Fruit fly (Drosophila melanogaster) whole organism, embryonic: ENCODE data around the gene CG9328.

Experiments used
- CG10274 ChIP-seq: fragments of 200-800 bp; sonication (Bioruptor generic); optimal IDR thresholded peaks from 3 replicates; lab custom pipeline; 2017; ENCODE audit warnings: missing biosample characterization, mild to moderate bottlenecking, missing genetic modification characterization
- CG10366 ChIP-seq: fragments of 200-800 bp; sonication (Bioruptor generic); IDR thresholded peaks from 2 replicates; pipeline ENCODE4 v1.3.6; 2022; ENCODE audit warnings: missing biosample characterization, missing genetic modification characterization
- CG10431 ChIP-seq: fragments of 200-800 bp; sonication (Bioruptor generic); optimal IDR thresholded peaks from 3 replicates; lab custom pipeline; 2018; ENCODE audit warnings: missing biosample characterization, mild to moderate bottlenecking, missing genetic modification characterization
- CG10565 ChIP-seq: fragments of 200-800 bp; sonication (Bioruptor generic); optimal IDR thresholded peaks from 3 replicates; lab custom pipeline; 2016; ENCODE audit warnings: missing biosample characterization, mild to moderate bottlenecking, missing genetic modification characterization
- CG11085 ChIP-seq: fragments of 200-800 bp; sonication (Bioruptor generic); IDR thresholded peaks from 2 replicates; pipeline ENCODE4 v1.3.6; 2022; ENCODE audit warnings: missing biosample characterization, missing genetic modification characterization
- CG12744 ChIP-seq: fragments of 200-800 bp; sonication (Bioruptor generic); optimal IDR thresholded peaks from 2 replicates; lab custom pipeline; 2016; ENCODE audit warnings: missing biosample characterization, missing genetic modification characterization
- CG13296 ChIP-seq: fragments of 200-800 bp; sonication (Bioruptor generic); optimal IDR thresholded peaks from 3 replicates; lab custom pipeline; 2018; ENCODE audit warnings: missing biosample characterization, mild to moderate bottlenecking, missing genetic modification characterization
- CG13624 ChIP-seq: fragments of 200-800 bp; sonication (Bioruptor generic); optimal IDR thresholded peaks from 2 replicates; lab custom pipeline; 2016; ENCODE audit warnings: missing biosample characterization, missing genetic modification characterization
- CG15073 ChIP-seq: fragments of 200-800 bp; sonication (Bioruptor generic); optimal IDR thresholded peaks from 2 replicates; lab custom pipeline; 2016; ENCODE audit warnings: missing biosample characterization, missing genetic modification characterization
- CG17359 ChIP-seq: fragments of 200-800 bp; sonication (Bioruptor generic); optimal IDR thresholded peaks from 3 replicates; lab custom pipeline; 2018; ENCODE audit warnings: missing biosample characterization, mild to moderate bottlenecking, missing genetic modification characterization, moderate library complexity
- CG17612 ChIP-seq: fragments of 200-800 bp; sonication (Bioruptor generic); IDR thresholded peaks from 2 replicates; pipeline ENCODE4 v1.3.6; 2022; ENCODE audit warnings: missing biosample characterization, missing genetic modification characterization
- CG18011 ChIP-seq: fragments of 200-800 bp; sonication (Bioruptor generic); optimal IDR thresholded peaks from 2 replicates; lab custom pipeline; 2017; ENCODE audit warnings: missing biosample characterization, missing genetic modification characterization, mild to moderate bottlenecking, moderate library complexity, missing genotype
- CG18476 ChIP-seq: fragments of 200-800 bp; sonication (Bioruptor generic); optimal IDR thresholded peaks from 2 replicates; lab custom pipeline; 2016; ENCODE audit warnings: missing biosample characterization, mild to moderate bottlenecking, missing genetic modification characterization
- CG30431 ChIP-seq: fragments of 200-800 bp; sonication (Bioruptor generic); optimal IDR thresholded peaks from 2 replicates; lab custom pipeline; 2017; ENCODE audit warnings: missing biosample characterization, missing genetic modification characterization
- CG32532 ChIP-seq: fragments of 200-800 bp; sonication (Bioruptor generic); IDR thresholded peaks from 2 replicates; pipeline ENCODE4 v1.3.6; 2022; ENCODE audit warnings: missing biosample characterization, missing genetic modification characterization
- CG34422 ChIP-seq: fragments of 200-800 bp; sonication (Bioruptor generic); IDR thresholded peaks from 3 replicates; pipeline ENCODE4 v1.3.6; 2022; ENCODE audit warnings: missing biosample characterization, missing genetic modification characterization
- CG4707 ChIP-seq: fragments of 200-800 bp; sonication (Bioruptor generic); optimal IDR thresholded peaks from 2 replicates; lab custom pipeline; 2018; ENCODE audit warnings: missing biosample characterization, mild to moderate bottlenecking, missing genetic modification characterization, moderate library complexity
- CG6683 ChIP-seq: fragments of 200-800 bp; sonication (Bioruptor generic); optimal IDR thresholded peaks from 2 replicates; lab custom pipeline; 2017; ENCODE audit warnings: missing biosample characterization, mild to moderate bottlenecking, missing genetic modification characterization, missing genetic modification reagents
- CG9727 ChIP-seq: fragments of 200-800 bp; sonication (Bioruptor generic); optimal IDR thresholded peaks from 3 replicates; lab custom pipeline; 2017; ENCODE audit warnings: missing biosample characterization, mild to moderate bottlenecking, missing genetic modification characterization
- CoRest ChIP-seq: fragments of 200-800 bp; sonication (Bioruptor generic); optimal IDR thresholded peaks from 3 replicates; lab custom pipeline; 2018; ENCODE audit warnings: missing biosample characterization, mild to moderate bottlenecking, missing genetic modification characterization, moderate library complexity
- HmgZ ChIP-seq: fragments of 200-800 bp; sonication (Bioruptor generic); optimal IDR thresholded peaks from 2 replicates; lab custom pipeline; 2018; ENCODE audit warnings: missing biosample characterization, mild to moderate bottlenecking, missing genetic modification characterization
- Hr3 ChIP-seq: fragments of 200-800 bp; sonication (Bioruptor generic); optimal IDR thresholded peaks from 3 replicates; lab custom pipeline; 2016; ENCODE audit warnings: missing biosample characterization, missing genetic modification characterization
- MTF-1 ChIP-seq: fragments of 200-800 bp; sonication (Bioruptor generic); optimal IDR thresholded peaks from 2 replicates; lab custom pipeline; 2018; ENCODE audit warnings: missing biosample characterization, mild to moderate bottlenecking, missing genetic modification characterization, borderline replicate concordance
- NfI ChIP-seq: fragments of 200-800 bp; sonication (Bioruptor generic); optimal IDR thresholded peaks from 3 replicates; lab custom pipeline; 2018; ENCODE audit warnings: missing biosample characterization, mild to moderate bottlenecking, missing genetic modification characterization, moderate library complexity
- Ptx1 ChIP-seq: fragments of 200-800 bp; sonication (Bioruptor generic); IDR thresholded peaks from 2 replicates; pipeline ENCODE4 v1.3.6; 2022; ENCODE audit warnings: missing biosample characterization, missing genetic modification characterization
- bbx ChIP-seq: fragments of 200-800 bp; sonication (Bioruptor generic); IDR thresholded peaks from 2 replicates; pipeline ENCODE4 v1.3.6; 2022; ENCODE audit warnings: missing biosample characterization, missing genetic modification characterization; ENCODE audit not compliant: partially characterized antibody
- cwo ChIP-seq: fragments of 200-800 bp; sonication (Bioruptor generic); optimal IDR thresholded peaks from 3 replicates; lab custom pipeline; 2017; ENCODE audit warnings: missing biosample characterization, missing genetic modification characterization, mild to moderate bottlenecking, moderate library complexity, missing genetic modification reagents
- dpn ChIP-seq, 2 experiments: fragments of 200-800 bp; sonication (Bioruptor generic); optimal IDR thresholded peaks; 3 replicates each; lab custom pipeline; 2016; ENCODE audit warnings: missing biosample characterization in 2 of 2, missing genetic modification characterization in 2 of 2
- eve ChIP-seq, 2 experiments: fragments of >200 bp; optimal IDR thresholded peaks; 2 replicates each; lab custom pipeline; 2017; ENCODE audit warnings: missing biosample characterization in 2 of 2, missing genetic modification characterization in 2 of 2
- fd64A ChIP-seq: fragments of 200-800 bp; sonication (Bioruptor generic); optimal IDR thresholded peaks from 3 replicates; lab custom pipeline; 2018; ENCODE audit warnings: missing biosample characterization, mild to moderate bottlenecking, missing genetic modification characterization
- fd96Cb ChIP-seq: fragments of 200-800 bp; sonication (Bioruptor generic); optimal IDR thresholded peaks from 2 replicates; lab custom pipeline; 2018; ENCODE audit warnings: missing biosample characterization, mild to moderate bottlenecking, missing genetic modification characterization, moderate library complexity
- fru ChIP-seq: fragments of >200 bp; optimal IDR thresholded peaks from 2 replicates; lab custom pipeline; 2017
- gcm ChIP-seq: fragments of 200-800 bp; sonication (Bioruptor generic); optimal IDR thresholded peaks from 2 replicates; lab custom pipeline; 2019; ENCODE audit warnings: missing biosample characterization, mild to moderate bottlenecking, missing genetic modification characterization, moderate library complexity
- gem ChIP-seq: fragments of 200-800 bp; sonication (Bioruptor generic); optimal IDR thresholded peaks from 2 replicates; lab custom pipeline; 2019; ENCODE audit warnings: missing biosample characterization, mild to moderate bottlenecking, missing genetic modification characterization, moderate library complexity
- gt ChIP-seq: fragments of 200-800 bp; sonication (Bioruptor generic); IDR thresholded peaks from 2 replicates; pipeline ENCODE4 v1.3.6; 2022; ENCODE audit warnings: missing biosample characterization, missing genetic modification characterization
- hbn ChIP-seq: fragments of 200-800 bp; sonication (Bioruptor generic); IDR thresholded peaks from 2 replicates; pipeline ENCODE4 v1.3.6; 2022; ENCODE audit warnings: missing biosample characterization, missing genetic modification characterization; ENCODE audit not compliant: partially characterized antibody
- hth ChIP-seq: fragments of >200 bp; optimal IDR thresholded peaks from 2 replicates; lab custom pipeline; 2017; ENCODE audit warnings: inconsistent platforms
- jing ChIP-seq: fragments of 200-800 bp; sonication (Bioruptor generic); optimal IDR thresholded peaks from 2 replicates; lab custom pipeline; 2018; ENCODE audit warnings: missing biosample characterization, mild to moderate bottlenecking, missing genetic modification characterization
- lab ChIP-seq: fragments of 200-800 bp; sonication (Bioruptor generic); optimal IDR thresholded peaks from 3 replicates; lab custom pipeline; 2017; ENCODE audit warnings: missing biosample characterization, missing genetic modification characterization, mild to moderate bottlenecking, moderate library complexity, missing genetic modification reagents
- lola ChIP-seq, 3 experiments: fragments of >200 bp in 2 of 3; fragments of 200-800 bp in 1 of 3; sonication (Bioruptor generic) in 1 of 3; optimal IDR thresholded peaks; 2 replicates each; lab custom pipeline; 2017 to 2019; ENCODE audit warnings: missing biosample characterization in 3 of 3, missing genetic modification characterization in 3 of 3, mild to moderate bottlenecking in 1 of 3, moderate library complexity in 1 of 3
- nau ChIP-seq: fragments of 200-800 bp; sonication (Bioruptor generic); optimal IDR thresholded peaks from 3 replicates; lab custom pipeline; 2017; ENCODE audit warnings: missing biosample characterization, mild to moderate bottlenecking, missing genetic modification characterization, missing genetic modification reagents
- oc ChIP-seq: fragments of 200-800 bp; sonication (Bioruptor generic); optimal IDR thresholded peaks from 2 replicates; lab custom pipeline; 2018; ENCODE audit warnings: missing biosample characterization, mild to moderate bottlenecking, missing genetic modification characterization, moderate library complexity
- pan ChIP-seq, 4 experiments: fragments of >200 bp in 3 of 4; fragments of 200-800 bp in 1 of 4; sonication (Bioruptor generic) in 1 of 4; optimal IDR thresholded peaks in 3 of 4; IDR thresholded peaks in 1 of 4; 2 replicates each; pipeline versions ENCODE4 v1.3.6 to Lab custom; 2017 to 2022; ENCODE audit warnings: missing biosample characterization in 2 of 4, missing genetic modification characterization in 2 of 4, mixed read lengths in 1 of 4
- pita ChIP-seq: fragments of 200-800 bp; sonication (Bioruptor generic); optimal IDR thresholded peaks from 2 replicates; lab custom pipeline; 2017; ENCODE audit warnings: missing biosample characterization, mild to moderate bottlenecking, missing genetic modification characterization
- rib ChIP-seq: fragments of 200-800 bp; sonication (Bioruptor generic); IDR thresholded peaks from 2 replicates; pipeline ENCODE4 v1.3.6; 2022; ENCODE audit warnings: missing biosample characterization, missing genetic modification characterization
- shn ChIP-seq: fragments of 200-800 bp; sonication (Bioruptor generic); optimal IDR thresholded peaks from 3 replicates; lab custom pipeline; 2016; ENCODE audit warnings: missing biosample characterization, missing genetic modification characterization
- sug ChIP-seq: fragments of 200-800 bp; optimal IDR thresholded peaks from 2 replicates; lab custom pipeline; 2019; ENCODE audit warnings: missing biosample characterization, mild to moderate bottlenecking, missing genetic modification characterization, moderate library complexity
- tin ChIP-seq: fragments of 200-800 bp; sonication (Bioruptor generic); optimal IDR thresholded peaks from 3 replicates; lab custom pipeline; 2016; ENCODE audit warnings: missing biosample characterization, missing genetic modification characterization
- toy ChIP-seq: fragments of 200-800 bp; sonication (Bioruptor generic); IDR thresholded peaks from 2 replicates; pipeline ENCODE4 v1.3.6; 2022; ENCODE audit warnings: missing biosample characterization, missing genetic modification characterization

Gene CG9328

DNA sequence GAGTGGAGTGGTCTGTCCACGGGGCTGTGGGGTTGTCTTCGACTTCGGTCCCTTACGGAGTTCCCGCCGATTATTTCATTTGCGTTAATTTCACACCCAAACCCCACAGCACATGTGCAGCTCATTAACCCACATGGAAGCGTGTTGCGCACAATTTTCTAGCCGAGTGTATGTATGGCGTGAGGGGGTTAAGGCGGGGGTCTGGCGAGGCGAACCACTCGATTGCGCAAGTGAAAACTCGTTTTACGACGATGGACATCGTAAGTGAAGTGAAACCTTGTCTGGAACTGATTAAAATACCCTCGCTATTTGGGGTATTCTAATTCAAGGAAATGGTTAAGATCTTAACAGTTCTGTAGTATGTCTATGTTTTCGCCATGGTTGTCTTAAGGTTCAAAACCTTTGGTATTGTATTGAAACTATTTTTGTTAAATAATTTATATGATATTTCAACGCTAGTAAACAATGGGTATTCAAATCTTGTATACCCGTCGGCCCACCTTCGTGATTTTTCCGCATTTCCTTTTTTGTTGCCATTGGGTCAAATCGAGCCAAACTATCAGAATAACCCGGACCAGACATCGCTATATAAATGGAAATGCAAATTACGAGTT is 13.6 kb downstream of the CG9328 start (continued):
- no peak for TF ChIP-seq CG10565
- TF ChIP-seq CG18476 (GFP tag; lab: Kevin White, UChicago) = peak; percentile 25
- TF ChIP-seq CG34422 (GFP tag; lab: Robert Waterston, UW) = 0 out of 3 replicates have a peak, but pooled peaks have one; percentile 30
- TF ChIP-seq hbn = no peak
- peak; percentile 74 for TF ChIP-seq CG17359 (tag; lab: Kevin White, UChicago)
- TF ChIP-seq fd96Cb (tag; lab: Kevin White, UChicago) = peak; percentile 39
- no peak for TF ChIP-seq MTF-1
- TF ChIP-seq CG17612 (GFP tag; lab: Robert Waterston, UW) = no peak
- TF ChIP-seq CG30431 (GFP tag; lab: Kevin White, UChicago) = no peak
- TF ChIP-seq hth (lab: Kevin White, UChicago) = no peak
- no peak for TF ChIP-seq toy (GFP tag; lab: Robert Waterston, UW)
- no peak for TF ChIP-seq CG10431 (GFP tag; lab: Kevin White, UChicago)
- TF ChIP-seq eve (GFP tag; optimal IDR thresholded peaks at IDR 0.05; lab: Kevin White, UChicago) = peak in 1 of 2 experiments; percentile 68
- peak; percentile 10 for TF ChIP-seq jing (GFP tag; lab: Kevin White, UChicago)
- peak; percentile 38 for TF ChIP-seq cwo (GFP tag; lab: Kevin White, UChicago)
- TF ChIP-seq lab = peak; percentile 54
- TF ChIP-seq Hr3 (GFP tag; lab: Kevin White, UChicago) = peak; percentile 21
- no peak for TF ChIP-seq CG9727 (GFP tag; lab: Kevin White, UChicago)
- TF ChIP-seq pita (GFP tag; lab: Kevin White, UChicago) = no peak
- peak; percentile 2 for TF ChIP-seq CG13624 (GFP tag; lab: Kevin White, UChicago)
- TF ChIP-seq sug (tag; lab: Kevin White, UChicago) = no peak
- TF ChIP-seq CG4707 = no peak
- no peak for TF ChIP-seq gt (GFP tag; lab: Robert Waterston, UW)
- TF ChIP-seq CG13296 (GFP tag; lab: Kevin White, UChicago) = peak; percentile 68
- no peak for TF ChIP-seq pan (optimal IDR thresholded peaks at IDR 0.05; lab: Kevin White, UChicago)
- peak in 1 of 2 experiments; percentile 61 for TF ChIP-seq pan (GFP tag; optimal IDR thresholded peaks at IDR 0.05 in 1 of 2, IDR thresholded peaks at IDR 0.05 in 1 of 2)
- TF ChIP-seq shn (GFP tag; lab: Kevin White, UChicago) = no peak
- TF ChIP-seq rib = no peak
- TF ChIP-seq CG12744 (GFP tag; lab: Kevin White, UChicago) = no peak
- TF ChIP-seq gcm (GFP tag; lab: Kevin White, UChicago) = peak; percentile 22
- TF ChIP-seq NfI (GFP tag; lab: Kevin White, UChicago) = peak; percentile 53
- peak; percentile 35; the same call in 1 of the 2 replicates for TF ChIP-seq CG32532 (GFP tag; lab: Robert Waterston, UW)
- no peak for TF ChIP-seq bbx (GFP tag; lab: Robert Waterston, UW)
- peak; percentile 38 for TF ChIP-seq CoRest
- peak; percentile 16 for TF ChIP-seq tin (GFP tag; lab: Kevin White, UChicago)
- TF ChIP-seq oc (tag; lab: Kevin White, UChicago) = peak; percentile 6
- no peak for TF ChIP-seq lola (GFP tag; optimal IDR thresholded peaks at IDR 0.05; lab: Kevin White, UChicago)
- no peak for TF ChIP-seq fru (lab: Kevin White, UChicago)
- TF ChIP-seq fd64A (GFP tag; lab: Kevin White, UChicago) = no peak
- peak; percentile 72 for TF ChIP-seq Ptx1 (GFP tag; lab: Robert Waterston, UW)
- TF ChIP-seq CG15073 = no peak
- no peak for TF ChIP-seq HmgZ
- no peak for TF ChIP-seq CG18011 (GFP tag; lab: Kevin White, UChicago)
- peak; percentile 54; the same call in 1 of the 2 replicates for TF ChIP-seq CG10366 (GFP tag; lab: Robert Waterston, UW)
- peak; percentile 18 for TF ChIP-seq nau (GFP tag; lab: Kevin White, UChicago)
- TF ChIP-seq CG6683 (GFP tag; lab: Kevin White, UChicago) = no peak
- no peak for TF ChIP-seq CG11085 (GFP tag; lab: Robert Waterston, UW)
- peak in 1 of 2 experiments; percentile 18 for TF ChIP-seq dpn (GFP tag; optimal IDR thresholded peaks at IDR 0.05; lab: Kevin White, UChicago)
- TF ChIP-seq gem = peak; percentile 77
- peak; percentile 9 for TF ChIP-seq CG10274 (GFP tag; lab: Kevin White, UChicago)
